Fruit fly (Drosophila melanogaster): ENCODE measurements around the gene Usp8.

- TF ChIP-seq sage (GFP tag; optimal IDR thresholded peaks at IDR 0.05) (no peak), Abd-B (GFP tag; optimal IDR thresholded peaks at IDR 0.05) (no peak), psq (GFP tag; optimal IDR thresholded peaks at IDR 0.05) (no peak), brk (GFP tag; optimal IDR thresholded peaks at IDR 0.05) (no peak), usp (GFP tag; optimal IDR thresholded peaks at IDR 0.05) (no peak), CG9705 (GFP tag; optimal IDR thresholded peaks at IDR 0.05) (no peak), jim (GFP tag; optimal IDR thresholded peaks at IDR 0.05) (no peak), br (GFP tag; optimal IDR thresholded peaks at IDR 0.05) (no peak), Myc (optimal IDR thresholded peaks at IDR 0.05) (no peak), OdsH (GFP tag; optimal IDR thresholded peaks at IDR 0.05) (no peak)
These were observed 7.3 kb upstream of the Usp8 start for dm6 chr3R:21126673-21127284.
